Fruit fly (Drosophila melanogaster): ENCODE data around the gene Droj2.

The Droj2 gene

dm6 chr3R:13371840-13372680, 9.8 kb upstream of the Droj2 start, which contains the start of the genes Lip3 and CG34309 (continued):
- no peak for TF ChIP-seq NFAT (GFP tag; IDR thresholded peaks at IDR 0.05)
- no peak for TF ChIP-seq CG3163 (GFP tag; optimal IDR thresholded peaks at IDR 0.05)
- TF ChIP-seq bab2 (GFP tag; optimal IDR thresholded peaks at IDR 0.05) = no peak
- 0 out of 2 replicates have a peak, but pooled peaks have one; percentile 22 for TF ChIP-seq CG10959 (GFP tag; IDR thresholded peaks at IDR 0.05)
- TF ChIP-seq CG5180 (GFP tag; optimal IDR thresholded peaks at IDR 0.05) = no peak
- TF ChIP-seq CG31441 (GFP tag; IDR thresholded peaks at IDR 0.05) = no peak
- TF ChIP-seq CG34376 (GFP tag; optimal IDR thresholded peaks at IDR 0.05) = peak; percentile 25
- no peak for TF ChIP-seq CG3838 (GFP tag; optimal IDR thresholded peaks at IDR 0.05)
- TF ChIP-seq CG8089 (GFP tag; optimal IDR thresholded peaks at IDR 0.05) = no peak
- TF ChIP-seq CTCF (GFP tag; optimal IDR thresholded peaks at IDR 0.05) = no peak
- no peak for TF ChIP-seq CG18476 (GFP tag; optimal IDR thresholded peaks at IDR 0.05)
- TF ChIP-seq grau (tag; optimal IDR thresholded peaks at IDR 0.05) = peak; percentile 8
- TF ChIP-seq Rfx (GFP tag; IDR thresholded peaks at IDR 0.05) = no peak
- TF ChIP-seq NC2α (GFP tag; optimal IDR thresholded peaks at IDR 0.05) = no peak
- no peak for TF ChIP-seq CG12155 (GFP tag; optimal IDR thresholded peaks at IDR 0.05)
- TF ChIP-seq CG4328 (GFP tag; optimal IDR thresholded peaks at IDR 0.05) = no peak
- no peak for TF ChIP-seq mirr (GFP tag; optimal IDR thresholded peaks at IDR 0.05)
- TF ChIP-seq Asciz (GFP tag; optimal IDR thresholded peaks at IDR 0.05) = no peak
- peak; percentile 83 for TF ChIP-seq exex (tag; optimal IDR thresholded peaks at IDR 0.05)
- TF ChIP-seq HLH3B (GFP tag; IDR thresholded peaks at IDR 0.05) = no peak
- TF ChIP-seq row (GFP tag; IDR thresholded peaks at IDR 0.05) = peak; percentile 38; the same call in 1 of the 3 replicates
- no peak for TF ChIP-seq Hr39 (optimal IDR thresholded peaks at IDR 0.05)
- no peak for TF ChIP-seq CG6683 (GFP tag; optimal IDR thresholded peaks at IDR 0.05)
- no peak for TF ChIP-seq CG3847 (GFP tag; IDR thresholded peaks at IDR 0.05)
- no peak for TF ChIP-seq bsh (GFP tag; optimal IDR thresholded peaks at IDR 0.05)
- no peak for TF ChIP-seq CG13624 (GFP tag; optimal IDR thresholded peaks at IDR 0.05)
- no peak for TF ChIP-seq H2.0 (GFP tag; IDR thresholded peaks at IDR 0.05)
- TF ChIP-seq D19B (GFP tag; optimal IDR thresholded peaks at IDR 0.05) = peak; percentile 42
- no peak for TF ChIP-seq dati (GFP tag; IDR thresholded peaks at IDR 0.05)
- no peak for TF ChIP-seq CG7372 (GFP tag; IDR thresholded peaks at IDR 0.05)
- peak; percentile 50 for TF ChIP-seq grn (GFP tag; optimal IDR thresholded peaks at IDR 0.05)
- TF ChIP-seq so (GFP tag; IDR thresholded peaks at IDR 0.05) = no peak
- no peak for TF ChIP-seq inv (GFP tag; IDR thresholded peaks at IDR 0.05; ENCODE audit: partially characterized antibody)
- no peak for TF ChIP-seq Dref (GFP tag; IDR thresholded peaks at IDR 0.05)
- no peak for TF ChIP-seq nerfin-2 (GFP tag; IDR thresholded peaks at IDR 0.05; ENCODE audit: partially characterized antibody)
- TF ChIP-seq peb (GFP tag; IDR thresholded peaks at IDR 0.05) = no peak
- no peak for TF ChIP-seq maf-S (GFP tag; optimal IDR thresholded peaks at IDR 0.05)
- TF ChIP-seq CG15011 (GFP tag; optimal IDR thresholded peaks at IDR 0.05) = no peak
- 0 out of 2 replicates have a peak, but pooled peaks have one; percentile 18 for TF ChIP-seq wdn (GFP tag; IDR thresholded peaks at IDR 0.05)
- TF ChIP-seq CG10209 (GFP tag; optimal IDR thresholded peaks at IDR 0.05) = no peak
- TF ChIP-seq Mad (GFP tag; optimal IDR thresholded peaks at IDR 0.05) = no peak
- TF ChIP-seq CG2678 (tag; optimal IDR thresholded peaks at IDR 0.05) = peak; percentile 44
- no peak for TF ChIP-seq ttk (GFP tag; IDR thresholded peaks at IDR 0.05)
- no peak for TF ChIP-seq CG10147 (GFP tag; optimal IDR thresholded peaks at IDR 0.05)
- TF ChIP-seq sug (tag; optimal IDR thresholded peaks at IDR 0.05) = peak; percentile 73
- peak; percentile 3 for TF ChIP-seq Sox102F (GFP tag; optimal IDR thresholded peaks at IDR 0.05)
- TF ChIP-seq BEAF-32 (GFP tag; optimal IDR thresholded peaks at IDR 0.05) = no peak
- 0 out of 3 replicates have a peak, but pooled peaks have one; percentile 11 for TF ChIP-seq Dbx (GFP tag; IDR thresholded peaks at IDR 0.05)
- no peak for TF ChIP-seq ac (GFP tag; optimal IDR thresholded peaks at IDR 0.05)
- no peak for TF ChIP-seq slbo (GFP tag; IDR thresholded peaks at IDR 0.05)
- TF ChIP-seq sd (tag; optimal IDR thresholded peaks at IDR 0.05) = no peak
